In the genomic region with DNA sequence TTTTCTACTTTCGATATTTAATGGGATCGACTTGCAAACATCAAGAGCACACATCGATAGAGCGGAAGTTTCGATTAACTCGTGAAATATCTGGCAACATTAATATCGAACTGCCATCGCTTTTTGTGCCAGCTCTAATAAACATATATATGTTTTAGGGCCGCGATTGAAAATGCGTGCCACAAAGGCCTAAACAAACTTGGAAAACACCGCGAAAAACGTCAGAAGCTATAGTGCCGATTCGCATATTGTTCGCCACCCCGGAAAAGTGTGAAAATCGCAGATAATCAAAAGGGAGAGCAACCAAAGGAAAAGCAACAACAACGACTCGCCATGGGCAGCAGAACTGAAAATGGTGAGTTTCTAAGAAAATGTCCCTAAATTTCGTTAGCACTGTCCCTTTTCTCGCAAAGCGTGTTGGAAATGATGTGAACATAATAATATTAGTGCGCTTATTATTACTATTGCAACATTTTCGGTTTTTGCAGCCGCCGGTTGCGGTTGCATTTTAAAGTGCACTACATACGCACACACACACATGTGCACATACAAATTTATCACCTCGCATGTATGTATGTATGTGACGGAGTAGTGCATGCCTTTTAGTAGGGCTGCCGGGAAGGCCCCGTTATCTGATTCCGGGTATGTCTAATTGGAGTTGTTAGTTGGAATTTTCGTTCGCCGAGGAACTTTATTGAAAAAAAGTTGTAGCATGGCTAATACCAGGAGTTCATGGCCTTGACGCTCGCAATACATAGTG, we compare ENCODE assay signal across 1 fruit fly cellular context.
TF ChIP-seq lines count a peak whose summit lies in the region.

TSS of gene enc (plus strand) at position 114 of the 760 bp plus-strand sequence.

TF ChIP-seq in whole organism, embryonic, 481 proteins besides CTCF, POLR2A, EP300 and RAD21 (continued from another document):
- TF ChIP-seq CG7963 (GFP tag; IDR thresholded peaks at IDR 0.05; lab: Robert Waterston, UW; ENCODE audit: partially characterized antibody) (peak; percentile 96), lov (optimal IDR thresholded peaks at IDR 0.05; lab: Kevin White, UChicago) (no peak), lov (GFP tag; IDR thresholded peaks at IDR 0.05; lab: Robert Waterston, UW) (no peak), stwl (tag; optimal IDR thresholded peaks at IDR 0.05; lab: Kevin White, UChicago) (peak; percentile 92), CG1024 (GFP tag; IDR thresholded peaks at IDR 0.05; lab: Robert Waterston, UW) (no peak), Blimp-1 (GFP tag; optimal IDR thresholded peaks at IDR 0.05; lab: Kevin White, UChicago) (no peak), Xrp1 (GFP tag; IDR thresholded peaks at IDR 0.05; lab: Robert Waterston, UW) (no peak), aop (GFP tag; IDR thresholded peaks at IDR 0.05; lab: Robert Waterston, UW) (no peak), CG12236 (GFP tag; optimal IDR thresholded peaks at IDR 0.05; lab: Kevin White, UChicago) (no peak), CG13424 (tag; optimal IDR thresholded peaks at IDR 0.05; lab: Kevin White, UChicago) (peak; percentile 9), her (GFP tag; optimal IDR thresholded peaks at IDR 0.05; lab: Kevin White, UChicago) (no peak), tna (GFP tag; IDR thresholded peaks at IDR 0.05; lab: Robert Waterston, UW; ENCODE audit: partially characterized antibody) (peak; percentile 95), CG2678 (tag; optimal IDR thresholded peaks at IDR 0.05; lab: Kevin White, UChicago) (no peak), eyg (GFP tag; optimal IDR thresholded peaks at IDR 0.05; lab: Kevin White, UChicago) (no peak), CG8281 (tag; optimal IDR thresholded peaks at IDR 0.05; lab: Kevin White, UChicago) (no peak), disco-r (GFP tag; optimal IDR thresholded peaks at IDR 0.05; lab: Kevin White, UChicago) (no peak), Dip2 (GFP tag; IDR thresholded peaks at IDR 0.05; lab: Robert Waterston, UW) (no peak), CG30403 (GFP tag; optimal IDR thresholded peaks at IDR 0.05; lab: Kevin White, UChicago) (no peak), CG17829 (tag; optimal IDR thresholded peaks at IDR 0.05; lab: Kevin White, UChicago) (no peak), ssp (GFP tag; IDR thresholded peaks at IDR 0.05; lab: Robert Waterston, UW) (no peak), Dbx (GFP tag; IDR thresholded peaks at IDR 0.05; lab: Robert Waterston, UW) (0 out of 3 replicates have a peak, but pooled peaks have one; percentile 30), sr (GFP tag; IDR thresholded peaks at IDR 0.05; lab: Robert Waterston, UW) (no peak), D (optimal IDR thresholded peaks at IDR 0.05; lab: Kevin White, UChicago) (no peak), D (GFP tag; optimal IDR thresholded peaks at IDR 0.05; lab: Kevin White, UChicago) (no peak)
TF ChIP-seq in whole organism, embryonic: peak in this region for 128.
